Fruit fly (Drosophila melanogaster): ENCODE measurements around the gene zfh1.

The zfh1 gene

dm6 chr3R:30796715-30797114 lies 31.0 kb downstream of the zfh1 start (continued):
- peak; percentile 6 for TF ChIP-seq CG10654 (GFP tag; optimal IDR thresholded peaks at IDR 0.05)

DNA sequence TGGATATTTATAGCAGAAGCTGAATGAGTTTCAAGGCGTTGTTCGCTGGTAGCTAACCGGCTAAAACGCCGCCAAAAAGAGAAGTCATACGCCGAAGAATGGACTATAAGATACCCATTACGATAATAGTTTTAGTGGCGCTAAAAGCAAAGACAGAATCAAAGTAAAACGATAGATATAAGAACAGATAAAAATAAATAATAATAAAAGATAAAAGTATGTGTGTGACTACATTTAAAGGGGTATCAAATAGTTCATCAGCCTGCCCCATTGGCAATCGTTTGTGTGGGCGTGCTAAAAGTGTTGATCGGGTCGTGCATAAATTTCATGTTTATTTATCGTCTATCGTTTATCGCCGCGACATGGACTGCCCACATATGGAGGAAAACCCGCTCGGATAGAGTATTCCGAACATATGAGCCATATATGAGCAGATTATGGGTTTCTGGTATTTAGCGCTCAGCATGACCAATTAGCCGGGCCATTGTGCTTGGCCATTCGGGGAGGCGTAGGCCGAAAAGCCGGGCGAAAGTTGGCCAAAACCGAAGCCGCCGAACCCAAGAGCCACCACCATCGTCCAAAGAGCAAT lies 31.7 kb downstream of the zfh1 start:
- no peak for TF ChIP-seq CG4707 (GFP tag; optimal IDR thresholded peaks at IDR 0.05)
- TF ChIP-seq CG3065 (GFP tag; optimal IDR thresholded peaks at IDR 0.05): no peak
- peak; percentile 45 for TF ChIP-seq sug (tag; optimal IDR thresholded peaks at IDR 0.05)
- TF ChIP-seq CG9876 (GFP tag; optimal IDR thresholded peaks at IDR 0.05): no peak
- 0 out of 2 replicates have a peak, but pooled peaks have one; percentile 24 for TF ChIP-seq Bgb (GFP tag; IDR thresholded peaks at IDR 0.05; ENCODE audit: partially characterized antibody)
- no peak for TF ChIP-seq knrl (GFP tag; IDR thresholded peaks at IDR 0.05; ENCODE audit: partially characterized antibody)
- peak; percentile 34 for TF ChIP-seq CG7928 (GFP tag; optimal IDR thresholded peaks at IDR 0.05)
- TF ChIP-seq nmo (GFP tag; optimal IDR thresholded peaks at IDR 0.05): peak; percentile 68
- TF ChIP-seq dati (GFP tag; IDR thresholded peaks at IDR 0.05): no peak
- TF ChIP-seq esg (GFP tag; conservative IDR thresholded peaks at IDR 0.05): peak; percentile 70
- TF ChIP-seq CG3281 (GFP tag; optimal IDR thresholded peaks at IDR 0.05): peak; percentile 59
- TF ChIP-seq YL-1 (GFP tag; optimal IDR thresholded peaks at IDR 0.05): no peak
- peak; percentile 83 for TF ChIP-seq unpg (GFP tag; optimal IDR thresholded peaks at IDR 0.05)
- no peak for TF ChIP-seq CG10565 (GFP tag; optimal IDR thresholded peaks at IDR 0.05)
- no peak for TF ChIP-seq sc (optimal IDR thresholded peaks at IDR 0.05)
- no peak for TF ChIP-seq sc (GFP tag; optimal IDR thresholded peaks at IDR 0.05)
- TF ChIP-seq Poxn (GFP tag; IDR thresholded peaks at IDR 0.05): peak; percentile 51; the same call in 1 of the 2 replicates
- TF ChIP-seq CG31365 (tag; optimal IDR thresholded peaks at IDR 0.05): no peak
- no peak for TF ChIP-seq BEAF-32 (GFP tag; optimal IDR thresholded peaks at IDR 0.05)
- TF ChIP-seq pb (GFP tag; optimal IDR thresholded peaks at IDR 0.05): no peak
- no peak for TF ChIP-seq Kr (GFP tag; optimal IDR thresholded peaks at IDR 0.05)
- TF ChIP-seq fu2 (GFP tag; optimal IDR thresholded peaks at IDR 0.05): no peak
- no peak for TF ChIP-seq Dp (GFP tag; optimal IDR thresholded peaks at IDR 0.05)
- TF ChIP-seq sim (GFP tag; IDR thresholded peaks at IDR 0.05): no peak
- TF ChIP-seq Mrtf (GFP tag; IDR thresholded peaks at IDR 0.05): peak; percentile 45; the same call in 2 of the 3 replicates
- no peak for TF ChIP-seq CG8388 (GFP tag; optimal IDR thresholded peaks at IDR 0.05)
- TF ChIP-seq tup (GFP tag; optimal IDR thresholded peaks at IDR 0.05): no peak
- TF ChIP-seq peb (GFP tag; IDR thresholded peaks at IDR 0.05): 0 out of 2 replicates have a peak, but pooled peaks have one; percentile 15
- no peak for TF ChIP-seq kay (GFP tag; optimal IDR thresholded peaks at IDR 0.05)
- TF ChIP-seq ac (GFP tag; optimal IDR thresholded peaks at IDR 0.05): no peak
- TF ChIP-seq D (optimal IDR thresholded peaks at IDR 0.05): no peak
- TF ChIP-seq D (GFP tag; optimal IDR thresholded peaks at IDR 0.05): no peak
- TF ChIP-seq CG4730 (GFP tag; IDR thresholded peaks at IDR 0.05): peak; percentile 64
- no peak for TF ChIP-seq btn (GFP tag; optimal IDR thresholded peaks at IDR 0.05)
- no peak for TF ChIP-seq CG4854 (GFP tag; optimal IDR thresholded peaks at IDR 0.05)
- TF ChIP-seq CG13894 (tag; optimal IDR thresholded peaks at IDR 0.05): no peak
- TF ChIP-seq CG1233 (GFP tag; optimal IDR thresholded peaks at IDR 0.05): peak; percentile 28
- TF ChIP-seq disco-r (GFP tag; optimal IDR thresholded peaks at IDR 0.05): no peak
- TF ChIP-seq CG9932 (GFP tag; IDR thresholded peaks at IDR 0.05): peak; percentile 78
- no peak for TF ChIP-seq CG8290 (GFP tag; optimal IDR thresholded peaks at IDR 0.05)
- TF ChIP-seq CG8290 (tag; optimal IDR thresholded peaks at IDR 0.05): no peak
- TF ChIP-seq cato (GFP tag; optimal IDR thresholded peaks at IDR 0.05; ENCODE audit: borderline replicate concordance): no peak
- TF ChIP-seq Ptx1 (GFP tag; IDR thresholded peaks at IDR 0.05): peak; percentile 82
- peak; percentile 65 for TF ChIP-seq fd3F (GFP tag; optimal IDR thresholded peaks at IDR 0.05)
- peak; percentile 63 for TF ChIP-seq klu (GFP tag; IDR thresholded peaks at IDR 0.05)
- TF ChIP-seq Blimp-1 (GFP tag; optimal IDR thresholded peaks at IDR 0.05): peak; percentile 56
- TF ChIP-seq pzg (GFP tag; optimal IDR thresholded peaks at IDR 0.05): no peak
- TF ChIP-seq CG12219 (GFP tag; optimal IDR thresholded peaks at IDR 0.05): peak; percentile 38
